Worm (Caenorhabditis elegans) whole organism, late embryonic: ENCODE measurements around the gene nas-15.
A peak's percentile ranks its signal among the peaks of the same experiment; 100 is the strongest.

ENCODE experiments used
- C38D4.7 ChIP-seq: fragments of 200-800 bp; sonication (Bioruptor generic); optimal IDR thresholded peaks from 2 replicates; lab custom pipeline; 2018; ENCODE audit warnings: mild to moderate bottlenecking, missing genetic modification characterization, moderate library complexity, missing compliant biosample characterization
- F13H6.1 ChIP-seq: sonication (generic microtip); optimal IDR thresholded peaks from 2 replicates; lab custom pipeline; 2016; ENCODE audit warnings: missing genetic modification characterization, missing compliant biosample characterization
- ama-1 ChIP-seq: fragments of 150-350 bp; optimal IDR thresholded peaks from 2 replicates; lab custom pipeline; 2014
- ceh-14 ChIP-seq: sonication (generic microtip); optimal IDR thresholded peaks from 2 replicates; lab custom pipeline; 2016; ENCODE audit warnings: missing genotype, missing genetic modification characterization, missing compliant biosample characterization
- ceh-19 ChIP-seq: fragments of 200-800 bp; sonication (Bioruptor generic); optimal IDR thresholded peaks from 2 replicates; lab custom pipeline; 2018; ENCODE audit warnings: mild to moderate bottlenecking, missing genetic modification characterization, missing compliant biosample characterization
- ceh-2 ChIP-seq: sonication (generic microtip); optimal IDR thresholded peaks from 2 replicates; lab custom pipeline; 2016; ENCODE audit warnings: missing genotype, missing genetic modification characterization, missing compliant biosample characterization
- ceh-22 ChIP-seq: sonication (generic microtip); optimal IDR thresholded peaks from 2 replicates; lab custom pipeline; 2017; ENCODE audit warnings: missing biosample characterization, missing genetic modification characterization
- ceh-24 ChIP-seq: sonication (generic microtip); optimal IDR thresholded peaks from 2 replicates; lab custom pipeline; 2016; ENCODE audit warnings: mild to moderate bottlenecking, missing genetic modification characterization, missing compliant biosample characterization
- ceh-31 ChIP-seq: sonication (generic microtip); optimal IDR thresholded peaks from 2 replicates; lab custom pipeline; 2016; ENCODE audit warnings: missing genetic modification characterization, missing compliant biosample characterization
- ceh-45 ChIP-seq: fragments of 200-800 bp; sonication (Bioruptor generic); IDR thresholded peaks from 2 replicates; pipeline ENCODE4 v1.3.6; 2022; ENCODE audit warnings: missing genetic modification reagents, missing genetic modification characterization, missing compliant biosample characterization
- ceh-48 ChIP-seq: sonication (generic microtip); optimal IDR thresholded peaks from 2 replicates; lab custom pipeline; 2016; ENCODE audit warnings: missing genetic modification characterization, inconsistent platforms, missing compliant biosample characterization
- ceh-6 ChIP-seq: fragments of 200-800 bp; sonication (Bioruptor generic); optimal IDR thresholded peaks from 2 replicates; lab custom pipeline; 2018; ENCODE audit warnings: mild to moderate bottlenecking, missing genetic modification characterization, missing compliant biosample characterization
- dmd-4 ChIP-seq: sonication (generic microtip); optimal IDR thresholded peaks from 2 replicates; lab custom pipeline; 2016; ENCODE audit warnings: borderline replicate concordance, missing genetic modification characterization, missing compliant biosample characterization
- dve-1 ChIP-seq: sonication (generic microtip); optimal IDR thresholded peaks from 2 replicates; lab custom pipeline; 2017; ENCODE audit warnings: antibody characterized with exemption, mild to moderate bottlenecking, missing genetic modification characterization, missing compliant biosample characterization
- elt-2 ChIP-seq: sonication (generic microtip); optimal IDR thresholded peaks from 2 replicates; lab custom pipeline; 2016; ENCODE audit warnings: missing genetic modification reagents, missing genetic modification characterization, missing compliant biosample characterization
- eyg-1 ChIP-seq: sonication (generic microtip); optimal IDR thresholded peaks from 2 replicates; lab custom pipeline; 2016; ENCODE audit warnings: missing genotype, missing genetic modification characterization, missing compliant biosample characterization
- fkh-6 ChIP-seq: sonication (generic microtip); optimal IDR thresholded peaks from 2 replicates; lab custom pipeline; 2016; ENCODE audit warnings: missing genetic modification characterization, missing compliant biosample characterization
- hlh-13 ChIP-seq: fragments of 200-800 bp; sonication (Bioruptor generic); optimal IDR thresholded peaks from 2 replicates; lab custom pipeline; 2018; ENCODE audit warnings: mild to moderate bottlenecking, missing genetic modification characterization, missing compliant biosample characterization
- hlh-15 ChIP-seq: sonication (generic microtip); optimal IDR thresholded peaks from 2 replicates; lab custom pipeline; 2016; ENCODE audit warnings: missing genetic modification characterization, missing compliant biosample characterization
- lim-6 ChIP-seq: sonication (generic microtip); optimal IDR thresholded peaks from 2 replicates; lab custom pipeline; 2016; ENCODE audit warnings: missing genetic modification characterization, missing compliant biosample characterization
- mec-3 ChIP-seq: sonication (generic microtip); optimal IDR thresholded peaks from 2 replicates; lab custom pipeline; 2016; ENCODE audit warnings: borderline replicate concordance, missing genetic modification characterization, missing compliant biosample characterization
- nfya-1 ChIP-seq: sonication (generic microtip); optimal IDR thresholded peaks from 2 replicates; lab custom pipeline; 2017; ENCODE audit warnings: missing genetic modification characterization, mild to moderate bottlenecking, missing compliant biosample characterization, antibody characterized with exemption, moderate library complexity
- nhr-11 ChIP-seq: fragments of 150-350 bp; optimal IDR thresholded peaks from 2 replicates; lab custom pipeline; 2014; ENCODE audit warnings: missing biosample characterization, missing genetic modification characterization
- nhr-232 ChIP-seq: sonication (generic microtip); optimal IDR thresholded peaks from 2 replicates; lab custom pipeline; 2016; ENCODE audit warnings: missing genetic modification characterization, missing compliant biosample characterization
- odd-2 ChIP-seq: sonication (generic microtip); optimal IDR thresholded peaks from 2 replicates; lab custom pipeline; 2017; ENCODE audit warnings: antibody characterized with exemption, mild to moderate bottlenecking, missing genetic modification characterization, missing compliant biosample characterization
- pha-2 ChIP-seq: sonication (generic microtip); optimal IDR thresholded peaks from 2 replicates; lab custom pipeline; 2017; ENCODE audit warnings: mild to moderate bottlenecking, missing genetic modification characterization, missing compliant biosample characterization
- pha-4 ChIP-seq: fragments of 150-350 bp; optimal IDR thresholded peaks from 2 replicates; lab custom pipeline; 2018; ENCODE audit warnings: missing biosample characterization, missing genetic modification reagents, missing genetic modification characterization
- pqm-1 ChIP-seq: sonication (generic microtip); optimal IDR thresholded peaks from 2 replicates; lab custom pipeline; 2016; ENCODE audit warnings: missing genetic modification characterization, missing compliant biosample characterization
- rnt-1 ChIP-seq: sonication (generic microtip); optimal IDR thresholded peaks from 2 replicates; lab custom pipeline; 2016; ENCODE audit warnings: missing genetic modification characterization, missing compliant biosample characterization
- sdc-2 ChIP-seq: sonication (generic microtip); optimal IDR thresholded peaks from 2 replicates; lab custom pipeline; 2016; ENCODE audit warnings: missing genotype, missing genetic modification characterization, missing compliant biosample characterization
- ttx-3 ChIP-seq: sonication (generic microtip); optimal IDR thresholded peaks from 2 replicates; lab custom pipeline; 2016; ENCODE audit warnings: missing genetic modification reagents, missing genetic modification characterization, missing compliant biosample characterization
- unc-3 ChIP-seq, 2 experiments: fragments of 200-800 bp in 1 of 2; sonication (Bioruptor generic) in 1 of 2; sonication (generic microtip) in 1 of 2; conservative IDR thresholded peaks in 1 of 2; optimal IDR thresholded peaks in 1 of 2; 2 replicates each; pipeline versions ENCODE4 v1.3.6 to Lab custom; 2016 to 2022; ENCODE audit warnings: missing compliant biosample characterization in 2 of 2, missing genetic modification characterization in 2 of 2, missing genetic modification reagents in 1 of 2
- unc-42 ChIP-seq: sonication (generic microtip); optimal IDR thresholded peaks from 2 replicates; lab custom pipeline; 2016; ENCODE audit warnings: missing genotype, missing genetic modification characterization, missing compliant biosample characterization
- unc-55 ChIP-seq: sonication (generic microtip); optimal IDR thresholded peaks from 2 replicates; lab custom pipeline; 2017; ENCODE audit warnings: missing biosample characterization, missing genetic modification reagents, missing genetic modification characterization
- unc-86 ChIP-seq: sonication (generic microtip); optimal IDR thresholded peaks from 2 replicates; lab custom pipeline; 2016; ENCODE audit warnings: missing genetic modification characterization, missing compliant biosample characterization

The nas-15 gene

ce11 chrX:772184-772583, 5.3 kb upstream of the nas-15 start, which contains the start of gene T04G9.4:
TSS of gene T04G9.4 (plus strand) at chrX:772476.
- TF ChIP-seq nhr-232 (tag; lab: Kevin White, UChicago), result no peak
- TF ChIP-seq rnt-1 (tag; lab: Kevin White, UChicago), result no peak
- TF ChIP-seq ceh-24, result no peak
- no peak for TF ChIP-seq nhr-11 (tag; lab: Kevin White, UChicago)

- TF ChIP-seq pha-4 (tag; lab: Kevin White, UChicago), result no peak
- no peak for TF ChIP-seq ttx-3
Measured at ce11 chrX:779259-779658, 1.7 kb downstream of the nas-15 start.

- TF ChIP-seq nfya-1 (tag; lab: Kevin White, UChicago) (no peak), ceh-31 (tag; lab: Kevin White, UChicago) (no peak), eyg-1 (no peak), hlh-13 (no peak), nhr-11 (tag; lab: Kevin White, UChicago) (no peak), ceh-6 (GFP tag; lab: Kevin White, UChicago) (no peak), unc-3 (GFP tag; conservative IDR thresholded peaks at IDR 0.05; lab: Robert Waterston, UW) (no peak), unc-3 (tag; optimal IDR thresholded peaks at IDR 0.05; lab: Kevin White, UChicago) (no peak), ceh-14 (tag; lab: Kevin White, UChicago) (no peak), unc-86 (tag; lab: Kevin White, UChicago) (no peak), fkh-6 (tag; lab: Kevin White, UChicago) (no peak), F13H6.1 (tag; lab: Kevin White, UChicago) (no peak), pqm-1 (tag; lab: Kevin White, UChicago) (no peak), ama-1 (lab: Kevin White, UChicago) (no peak), odd-2 (tag; lab: Kevin White, UChicago) (no peak), dve-1 (tag; lab: Kevin White, UChicago) (no peak), unc-42 (no peak), ceh-48 (tag; lab: Kevin White, UChicago) (no peak), mec-3 (tag; lab: Kevin White, UChicago) (no peak), ttx-3 (no peak)
Measured at ce11 chrX:780027-780426, 2.5 kb downstream of the nas-15 start.

- no peak for TF ChIP-seq elt-2 (tag; lab: Kevin White, UChicago)
- no peak for TF ChIP-seq ceh-2
Measured at ce11 chrX:784853-785252, 7.3 kb downstream of the nas-15 start, which contains the start of gene T04G9.6. TSS of gene T04G9.6 (minus strand) at chrX:784953.

ce11 chrX:785368-785767, 7.8 kb downstream of the nas-15 start:
- TF ChIP-seq ceh-45 (GFP tag; lab: Robert Waterston, UW) (0 out of 2 replicates have a peak, but pooled peaks have one; percentile 13), sdc-2 (tag; lab: Kevin White, UChicago) (peak; percentile 97), nhr-11 (tag; lab: Kevin White, UChicago) (no peak)

ce11 chrX:787992-788391, 10.5 kb downstream of the nas-15 start, which contains the start of gene attf-5:
TSS of gene attf-5 (plus strand) at chrX:788353.
- TF ChIP-seq ceh-6 (GFP tag; lab: Kevin White, UChicago), result no peak
- TF ChIP-seq ceh-48 (tag; lab: Kevin White, UChicago), result peak; percentile 70
- TF ChIP-seq unc-55 (GFP tag; lab: Kevin White, UChicago), result peak; percentile 21
- TF ChIP-seq sdc-2 (tag; lab: Kevin White, UChicago), result peak; percentile 89
- peak; percentile 12 for TF ChIP-seq nfya-1 (tag; lab: Kevin White, UChicago)
- TF ChIP-seq, all 69 proteins: peak for 4

- TF ChIP-seq pha-2 (tag; lab: Kevin White, UChicago), result no peak
- TF ChIP-seq ceh-19 (GFP tag; lab: Kevin White, UChicago), result no peak
- no peak for TF ChIP-seq C38D4.7 (GFP tag; lab: Kevin White, UChicago)
- no peak for TF ChIP-seq dmd-4 (tag; lab: Kevin White, UChicago)
- no peak for TF ChIP-seq lim-6 (tag; lab: Kevin White, UChicago)
- no peak for TF ChIP-seq rnt-1 (tag; lab: Kevin White, UChicago)
- no peak for TF ChIP-seq nfya-1 (tag; lab: Kevin White, UChicago)
- no peak for TF ChIP-seq nhr-232 (tag; lab: Kevin White, UChicago)
- TF ChIP-seq ceh-22 (tag; lab: Kevin White, UChicago), result no peak
- no peak for TF ChIP-seq hlh-15 (tag; lab: Kevin White, UChicago)
Measured at ce11 chrX:789848-790247, 12.3 kb downstream of the nas-15 start.
